Fruit fly (Drosophila melanogaster) whole organism, wandering third instar larva: Measurements from ENCODE around the gene bam.

Experiments used
- Abd-B ChIP-seq: fragments of >200 bp; optimal IDR thresholded peaks from 2 replicates; lab custom pipeline; 2017; ENCODE audit warnings: missing biosample characterization, missing genetic modification characterization
- Dfd ChIP-seq: fragments of >200 bp; optimal IDR thresholded peaks from 2 replicates; lab custom pipeline; 2017; ENCODE audit warnings: missing biosample characterization, missing genetic modification characterization
- GATAd ChIP-seq: sonication (Bioruptor generic); optimal IDR thresholded peaks from 2 replicates; lab custom pipeline; 2016; ENCODE audit warnings: missing biosample characterization, missing genetic modification characterization
- Hnf4 ChIP-seq: fragments of 200-800 bp; sonication (Bioruptor generic); optimal IDR thresholded peaks from 2 replicates; lab custom pipeline; 2016; ENCODE audit warnings: missing biosample characterization, mild to moderate bottlenecking, missing genetic modification characterization
- OdsH ChIP-seq: fragments of 200-800 bp; sonication (Bioruptor generic); optimal IDR thresholded peaks from 2 replicates; lab custom pipeline; 2016; ENCODE audit warnings: missing biosample characterization, mild to moderate bottlenecking, missing genetic modification characterization
- fru ChIP-seq: fragments of 200-800 bp; sonication (Bioruptor generic); optimal IDR thresholded peaks from 3 replicates; lab custom pipeline; 2016; ENCODE audit warnings: missing biosample characterization, mild to moderate bottlenecking, missing genetic modification characterization
- lola ChIP-seq: fragments of >200 bp; optimal IDR thresholded peaks from 2 replicates; lab custom pipeline; 2017; ENCODE audit warnings: missing biosample characterization, missing genetic modification characterization
- tai ChIP-seq: sonication (Bioruptor generic); optimal IDR thresholded peaks from 2 replicates; lab custom pipeline; 2016; ENCODE audit warnings: missing biosample characterization, missing genetic modification characterization
- usp ChIP-seq: fragments of >200 bp; optimal IDR thresholded peaks from 2 replicates; lab custom pipeline; 2017; ENCODE audit warnings: missing biosample characterization, missing genetic modification characterization

DNA sequence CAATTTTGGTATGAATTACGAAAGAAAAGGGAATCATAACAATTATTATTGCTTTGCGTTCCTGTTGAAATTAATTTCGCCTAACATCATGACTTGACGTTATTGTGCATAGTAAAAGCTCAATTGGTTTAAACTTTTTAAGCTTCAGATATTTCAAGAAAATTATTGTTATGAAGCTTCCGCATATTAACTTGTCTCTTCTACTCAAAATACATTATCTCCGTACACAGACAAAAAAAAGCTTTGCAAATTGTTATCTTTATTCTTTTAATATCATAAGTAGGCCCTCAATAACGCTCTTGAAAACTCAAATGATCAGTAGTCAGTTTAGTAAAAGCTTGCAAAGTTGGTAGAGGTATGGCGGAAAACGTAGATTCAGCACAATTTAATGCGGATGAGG lies 42.2 kb upstream of the bam start, which contains the start of gene CG13658:
- TF ChIP-seq Hnf4 (GFP tag; lab: Kevin White, UChicago) (no peak), OdsH (GFP tag; lab: Kevin White, UChicago) (no peak), usp (no peak), fru (GFP tag; lab: Kevin White, UChicago) (no peak), Dfd (GFP tag; lab: Kevin White, UChicago) (no peak), tai (GFP tag; lab: Kevin White, UChicago) (no peak), GATAd (no peak), Abd-B (GFP tag; lab: Kevin White, UChicago) (no peak), lola (GFP tag; lab: Kevin White, UChicago) (no peak)
